Worm (Caenorhabditis elegans) whole organism, late embryonic: ENCODE data around the gene C50F4.1.

ENCODE experiments used
- K09A11.1 ChIP-seq: sonication (generic microtip); optimal IDR thresholded peaks from 2 replicates; lab custom pipeline; 2017; ENCODE audit warnings: antibody characterized with exemption, mild to moderate bottlenecking, missing genetic modification characterization, missing compliant biosample characterization; ENCODE audit not compliant: insufficient read depth
- ama-1 ChIP-seq: fragments of 150-350 bp; optimal IDR thresholded peaks from 2 replicates; lab custom pipeline; 2014
- dmd-4 ChIP-seq: sonication (generic microtip); optimal IDR thresholded peaks from 2 replicates; lab custom pipeline; 2016; ENCODE audit warnings: borderline replicate concordance, missing genetic modification characterization, missing compliant biosample characterization
- fkh-10 ChIP-seq: fragments of 150-350 bp; optimal IDR thresholded peaks from 2 replicates; lab custom pipeline; 2014; ENCODE audit warnings: missing biosample characterization, missing genetic modification reagents, missing genetic modification characterization
- fkh-6 ChIP-seq: sonication (generic microtip); optimal IDR thresholded peaks from 2 replicates; lab custom pipeline; 2016; ENCODE audit warnings: missing genetic modification characterization, missing compliant biosample characterization
- hlh-30 ChIP-seq: sonication (generic microtip); optimal IDR thresholded peaks from 2 replicates; lab custom pipeline; 2017; ENCODE audit warnings: antibody characterized with exemption, missing genetic modification characterization, missing compliant biosample characterization; ENCODE audit not compliant: insufficient read depth
- lim-6 ChIP-seq: sonication (generic microtip); optimal IDR thresholded peaks from 2 replicates; lab custom pipeline; 2016; ENCODE audit warnings: missing genetic modification characterization, missing compliant biosample characterization
- nfya-1 ChIP-seq: sonication (generic microtip); optimal IDR thresholded peaks from 2 replicates; lab custom pipeline; 2017; ENCODE audit warnings: missing genetic modification characterization, mild to moderate bottlenecking, missing compliant biosample characterization, antibody characterized with exemption, moderate library complexity
- odd-2 ChIP-seq: sonication (generic microtip); optimal IDR thresholded peaks from 2 replicates; lab custom pipeline; 2017; ENCODE audit warnings: antibody characterized with exemption, mild to moderate bottlenecking, missing genetic modification characterization, missing compliant biosample characterization
- pax-1 ChIP-seq: fragments of 150-350 bp; optimal IDR thresholded peaks from 2 replicates; lab custom pipeline; 2014; ENCODE audit warnings: missing biosample characterization, missing genetic modification characterization
- pqm-1 ChIP-seq: sonication (generic microtip); optimal IDR thresholded peaks from 2 replicates; lab custom pipeline; 2016; ENCODE audit warnings: missing genetic modification characterization, missing compliant biosample characterization

- no peak for TF ChIP-seq lim-6
- no peak for TF ChIP-seq nfya-1 (tag; lab: Kevin White, UChicago)
- no peak for TF ChIP-seq fkh-10 (GFP tag; lab: Kevin White, UChicago)
- TF ChIP-seq pqm-1 (tag; lab: Kevin White, UChicago), result no peak
- no peak for TF ChIP-seq odd-2
- no peak for TF ChIP-seq ama-1 (lab: Kevin White, UChicago)
- no peak for TF ChIP-seq K09A11.1 (tag; lab: Kevin White, UChicago)
- TF ChIP-seq pax-1 (tag; lab: Kevin White, UChicago), result no peak
- TF ChIP-seq hlh-30 (tag; lab: Kevin White, UChicago), result no peak
- no peak for TF ChIP-seq dmd-4 (tag; lab: Kevin White, UChicago)
- no peak for TF ChIP-seq fkh-6
Measured at ce11 chrV:9534621-9535020, 8.0 kb downstream of the C50F4.1 start, which contains the start of gene tag-329.
